Fruit fly (Drosophila melanogaster) whole organism, prepupa: ENCODE measurements around the gene mib1.

Source experiments
- Blimp-1 ChIP-seq: fragments of 200-800 bp; sonication (Bioruptor generic); optimal IDR thresholded peaks from 3 replicates; lab custom pipeline; 2017; ENCODE audit warnings: missing biosample characterization, missing genetic modification characterization, mild to moderate bottlenecking, moderate library complexity, missing genetic modification reagents
- CG10631 ChIP-seq: fragments of 200-800 bp; sonication (Bioruptor generic); optimal IDR thresholded peaks from 2 replicates; lab custom pipeline; 2016; ENCODE audit warnings: missing biosample characterization, missing genetic modification characterization
- CG10669 ChIP-seq: fragments of 200-800 bp; sonication (Bioruptor generic); optimal IDR thresholded peaks from 3 replicates; lab custom pipeline; 2018; ENCODE audit warnings: missing biosample characterization, mild to moderate bottlenecking, missing genetic modification characterization, moderate library complexity
- CG11902 ChIP-seq: fragments of 200-800 bp; sonication (Bioruptor generic); optimal IDR thresholded peaks from 3 replicates; lab custom pipeline; 2016; ENCODE audit warnings: missing biosample characterization, missing genetic modification characterization
- CG15336 ChIP-seq: fragments of 200-800 bp; sonication (Bioruptor generic); IDR thresholded peaks from 2 replicates; pipeline ENCODE4 v1.3.6; 2022; ENCODE audit warnings: missing biosample characterization, missing genetic modification characterization
- CG1621 ChIP-seq: fragments of 200-800 bp; sonication (Bioruptor generic); optimal IDR thresholded peaks from 3 replicates; lab custom pipeline; 2018; ENCODE audit warnings: missing biosample characterization, mild to moderate bottlenecking, missing genetic modification characterization
- CG16779 ChIP-seq: fragments of 200-800 bp; sonication (Bioruptor generic); optimal IDR thresholded peaks from 3 replicates; lab custom pipeline; 2017; ENCODE audit warnings: missing biosample characterization, mild to moderate bottlenecking, missing genetic modification characterization
- CG32006 ChIP-seq: fragments of 200-800 bp; sonication (Bioruptor generic); optimal IDR thresholded peaks from 3 replicates; lab custom pipeline; 2017; ENCODE audit warnings: missing biosample characterization, mild to moderate bottlenecking, missing genetic modification characterization
- CG4318 ChIP-seq: fragments of 200-800 bp; sonication (Bioruptor generic); optimal IDR thresholded peaks from 3 replicates; lab custom pipeline; 2017; ENCODE audit warnings: missing biosample characterization, mild to moderate bottlenecking, missing genetic modification characterization
- CG6276 ChIP-seq: fragments of 200-800 bp; sonication (Bioruptor generic); optimal IDR thresholded peaks from 2 replicates; lab custom pipeline; 2017; ENCODE audit warnings: missing biosample characterization, mild to moderate bottlenecking, missing genetic modification characterization
- CG6808 ChIP-seq: fragments of 200-800 bp; sonication (Bioruptor generic); optimal IDR thresholded peaks from 3 replicates; lab custom pipeline; 2017; ENCODE audit warnings: missing biosample characterization, missing genetic modification characterization, mild to moderate bottlenecking, moderate library complexity, missing genetic modification reagents
- CG7368 ChIP-seq: fragments of 200-800 bp; sonication (Bioruptor generic); optimal IDR thresholded peaks from 3 replicates; lab custom pipeline; 2016; ENCODE audit warnings: missing biosample characterization, missing genetic modification characterization
- CG8319 ChIP-seq: fragments of 200-800 bp; sonication (Bioruptor generic); optimal IDR thresholded peaks from 3 replicates; lab custom pipeline; 2016; ENCODE audit warnings: missing biosample characterization, missing genetic modification characterization
- Eip75B ChIP-seq: fragments of 200-800 bp; sonication (Bioruptor generic); optimal IDR thresholded peaks from 3 replicates; lab custom pipeline; 2016; ENCODE audit warnings: missing biosample characterization, missing genetic modification characterization
- Eip78C ChIP-seq: fragments of 200-800 bp; sonication (Bioruptor generic); peaks from one replicate; lab custom pipeline; 2016; ENCODE audit warnings: missing biosample characterization, missing genetic modification characterization
- Ets96B ChIP-seq: fragments of 200-800 bp; optimal IDR thresholded peaks from 2 replicates; lab custom pipeline; 2019; ENCODE audit warnings: missing biosample characterization, mild to moderate bottlenecking, missing genetic modification characterization, moderate library complexity
- Gug ChIP-seq: fragments of 200-800 bp; sonication (Bioruptor generic); IDR thresholded peaks from 2 replicates; pipeline ENCODE4 v1.3.6; 2022; ENCODE audit warnings: missing biosample characterization, missing genetic modification characterization
- Hr38 ChIP-seq: sonication (Bioruptor generic); optimal IDR thresholded peaks from 2 replicates; lab custom pipeline; 2016; ENCODE audit warnings: missing biosample characterization, missing genetic modification characterization
- Hr39 ChIP-seq: fragments of 200-800 bp; sonication (Bioruptor generic); optimal IDR thresholded peaks from 2 replicates; lab custom pipeline; 2016; ENCODE audit warnings: missing biosample characterization, missing genetic modification characterization
- Lpt ChIP-seq: fragments of 200-800 bp; sonication (Bioruptor generic); optimal IDR thresholded peaks from 3 replicates; lab custom pipeline; 2016; ENCODE audit warnings: missing biosample characterization, missing genetic modification characterization
- Met ChIP-seq: fragments of 200-800 bp; sonication (Bioruptor generic); optimal IDR thresholded peaks from 3 replicates; lab custom pipeline; 2016; ENCODE audit warnings: missing biosample characterization, missing genetic modification characterization
- OdsH ChIP-seq: fragments of 200-800 bp; sonication (Bioruptor generic); optimal IDR thresholded peaks from 3 replicates; lab custom pipeline; 2016; ENCODE audit warnings: missing biosample characterization, missing genetic modification characterization
- Smox ChIP-seq: fragments of 200-800 bp; sonication (Bioruptor generic); optimal IDR thresholded peaks from 3 replicates; lab custom pipeline; 2016; ENCODE audit warnings: missing biosample characterization, missing genetic modification characterization
- Sox102F ChIP-seq: fragments of 200-800 bp; sonication (Bioruptor generic); optimal IDR thresholded peaks from 2 replicates; lab custom pipeline; 2016; ENCODE audit warnings: missing biosample characterization, mild to moderate bottlenecking, missing genetic modification characterization
- Sox15 ChIP-seq: fragments of 200-800 bp; sonication (Bioruptor generic); optimal IDR thresholded peaks from 3 replicates; lab custom pipeline; 2016; ENCODE audit warnings: missing biosample characterization, missing genetic modification characterization
- achi ChIP-seq: fragments of 200-800 bp; sonication (Bioruptor generic); optimal IDR thresholded peaks from 3 replicates; lab custom pipeline; 2016; ENCODE audit warnings: missing biosample characterization, missing genetic modification characterization
- cyc ChIP-seq: fragments of 200-800 bp; sonication (Bioruptor generic); optimal IDR thresholded peaks from 3 replicates; lab custom pipeline; 2016; ENCODE audit warnings: missing biosample characterization, missing genetic modification characterization
- dac ChIP-seq: fragments of 200-800 bp; sonication (Bioruptor generic); optimal IDR thresholded peaks from 2 replicates; lab custom pipeline; 2017; ENCODE audit warnings: missing biosample characterization, mild to moderate bottlenecking, missing genetic modification characterization
- dsx ChIP-seq: fragments of 200-800 bp; optimal IDR thresholded peaks from 3 replicates; lab custom pipeline; 2019; ENCODE audit warnings: missing biosample characterization, mild to moderate bottlenecking, missing genetic modification characterization, moderate library complexity; ENCODE audit not compliant: poor library complexity, severe bottlenecking
- eg ChIP-seq: fragments of 200-800 bp; sonication (Bioruptor generic); IDR thresholded peaks from 3 replicates; pipeline ENCODE4 v1.3.6; 2022; ENCODE audit warnings: missing biosample characterization, missing genetic modification characterization
- fd85E ChIP-seq: fragments of 200-800 bp; sonication (Bioruptor generic); optimal IDR thresholded peaks from 3 replicates; lab custom pipeline; 2016; ENCODE audit warnings: missing biosample characterization, missing genetic modification characterization
- fkh ChIP-seq: fragments of 200-800 bp; sonication (Bioruptor generic); optimal IDR thresholded peaks from 3 replicates; lab custom pipeline; 2017; ENCODE audit warnings: missing biosample characterization, mild to moderate bottlenecking, missing genetic modification characterization, moderate library complexity
- lz ChIP-seq: fragments of 200-800 bp; sonication (Bioruptor generic); optimal IDR thresholded peaks from 3 replicates; lab custom pipeline; 2016; ENCODE audit warnings: missing biosample characterization, missing genetic modification characterization
- net ChIP-seq: fragments of 200-800 bp; sonication (Bioruptor generic); optimal IDR thresholded peaks from 3 replicates; lab custom pipeline; 2016; ENCODE audit warnings: missing biosample characterization, missing genetic modification characterization
- salr ChIP-seq, 2 experiments: fragments of 200-800 bp; sonication (Bioruptor generic); optimal IDR thresholded peaks; 3 replicates each; lab custom pipeline; 2016 to 2018; ENCODE audit warnings: missing biosample characterization in 2 of 2, missing genetic modification characterization in 2 of 2, mild to moderate bottlenecking in 1 of 2
- spab ChIP-seq: fragments of 200-800 bp; sonication (Bioruptor generic); optimal IDR thresholded peaks from 2 replicates; lab custom pipeline; 2017; ENCODE audit warnings: missing biosample characterization, mild to moderate bottlenecking, missing genetic modification characterization, missing genetic modification reagents
- ss ChIP-seq, 2 experiments: fragments of 200-800 bp; sonication (Bioruptor generic); optimal IDR thresholded peaks; 2 replicates in 1 of 2; 3 replicates in 1 of 2; lab custom pipeline; 2017 to 2018; ENCODE audit warnings: mild to moderate bottlenecking in 2 of 2, missing biosample characterization in 2 of 2, missing genetic modification characterization in 2 of 2, moderate library complexity in 1 of 2
- svp ChIP-seq: fragments of 200-800 bp; sonication (Bioruptor generic); peaks from one replicate; lab custom pipeline; 2016; ENCODE audit warnings: missing biosample characterization, missing genetic modification characterization
- topi ChIP-seq: fragments of 200-800 bp; sonication (Bioruptor generic); optimal IDR thresholded peaks from 3 replicates; lab custom pipeline; 2016; ENCODE audit warnings: missing biosample characterization, missing genetic modification characterization

Gene mib1

dm6 chr3L:16041260-16042079, 29.9 kb upstream of the mib1 start (continued):
- TF ChIP-seq Sox15 (no peak), CG10669 (GFP tag; lab: Kevin White, UChicago) (peak; percentile 49), Eip78C (peak; percentile 76), net (GFP tag; lab: Kevin White, UChicago) (peak; percentile 43), Eip75B (GFP tag; lab: Kevin White, UChicago) (no peak), eg (GFP tag; lab: Robert Waterston, UW) (peak; percentile 75), CG10631 (GFP tag; lab: Kevin White, UChicago) (peak; percentile 57), CG4318 (GFP tag; lab: Kevin White, UChicago) (no peak), ss (GFP tag; optimal IDR thresholded peaks at IDR 0.05; lab: Kevin White, UChicago) (peak; percentile 92 to 96), CG15336 (GFP tag; lab: Robert Waterston, UW) (peak; percentile 64), Met (GFP tag; lab: Kevin White, UChicago) (peak; percentile 22), Smox (peak; percentile 4), fkh (GFP tag; lab: Kevin White, UChicago) (no peak), Blimp-1 (GFP tag; lab: Kevin White, UChicago) (peak; percentile 55), topi (GFP tag; lab: Kevin White, UChicago) (peak; percentile 13), Sox102F (peak; percentile 23), CG8319 (GFP tag; lab: Kevin White, UChicago) (no peak), spab (GFP tag; lab: Kevin White, UChicago) (peak; percentile 60), CG6276 (GFP tag; lab: Kevin White, UChicago) (peak; percentile 90), CG6808 (GFP tag; lab: Kevin White, UChicago) (peak; percentile 89), cyc (no peak), Ets96B (peak; percentile 32), CG1621 (peak; percentile 75), Lpt (peak; percentile 82), CG7368 (GFP tag; lab: Kevin White, UChicago) (peak; percentile 28), Gug (GFP tag; lab: Robert Waterston, UW) (0 out of 2 replicates have a peak, but pooled peaks have one; percentile 8), OdsH (GFP tag; lab: Kevin White, UChicago) (peak; percentile 24), lz (GFP tag; lab: Kevin White, UChicago) (no peak), CG11902 (no peak), CG32006 (GFP tag; lab: Kevin White, UChicago) (peak; percentile 36), fd85E (no peak), Hr38 (no peak), salr (GFP tag; optimal IDR thresholded peaks at IDR 0.05; lab: Kevin White, UChicago) (peak; percentile 42 to 73), Hr39 (no peak), CG16779 (tag; lab: Kevin White, UChicago) (peak; percentile 73)

dm6 chr3L:16040389-16040788, 28.8 kb upstream of the mib1 start:
- TF ChIP-seq Met (GFP tag; lab: Kevin White, UChicago), result peak; percentile 15
- no peak for TF ChIP-seq Sox102F
- TF ChIP-seq svp (GFP tag; lab: Kevin White, UChicago), result peak; percentile 51
- no peak for TF ChIP-seq spab (GFP tag; lab: Kevin White, UChicago)
- TF ChIP-seq achi, result no peak
- no peak for TF ChIP-seq Sox15
- no peak for TF ChIP-seq dac (GFP tag; lab: Kevin White, UChicago)
- TF ChIP-seq CG6276 (GFP tag; lab: Kevin White, UChicago), result no peak
- no peak for TF ChIP-seq dsx (GFP tag; lab: Kevin White, UChicago)
- no peak for TF ChIP-seq CG32006 (GFP tag; lab: Kevin White, UChicago)
- TF ChIP-seq Smox, result no peak
- TF ChIP-seq, all 60 proteins: peak for 2
